Fruit fly (Drosophila melanogaster) whole organism, embryonic: Measurements from ENCODE around the gene CG5181.

ENCODE experiments used
- Bteb2 ChIP-seq: fragments of 200-800 bp; sonication (Bioruptor generic); optimal IDR thresholded peaks from 2 replicates; lab custom pipeline; 2016; ENCODE audit warnings: missing biosample characterization, missing genetic modification characterization
- CG10431 ChIP-seq: fragments of 200-800 bp; sonication (Bioruptor generic); optimal IDR thresholded peaks from 3 replicates; lab custom pipeline; 2018; ENCODE audit warnings: missing biosample characterization, mild to moderate bottlenecking, missing genetic modification characterization
- CG10543 ChIP-seq: fragments of 200-800 bp; sonication (Bioruptor generic); optimal IDR thresholded peaks from 3 replicates; lab custom pipeline; 2017; ENCODE audit warnings: missing biosample characterization, mild to moderate bottlenecking, missing genetic modification characterization, moderate library complexity
- CG11093 ChIP-seq: fragments of 200-800 bp; sonication (Bioruptor generic); IDR thresholded peaks from 3 replicates; pipeline ENCODE4 v1.3.6; 2022; ENCODE audit warnings: missing biosample characterization, missing genetic modification characterization
- CG14860 ChIP-seq: fragments of 200-800 bp; sonication (Bioruptor generic); IDR thresholded peaks from 3 replicates; pipeline ENCODE4 v1.3.6; 2022; ENCODE audit warnings: missing biosample characterization, missing genetic modification characterization; ENCODE audit not compliant: partially characterized antibody
- CG1647 ChIP-seq: fragments of 200-800 bp; sonication (Bioruptor generic); optimal IDR thresholded peaks from 3 replicates; lab custom pipeline; 2016; ENCODE audit warnings: missing biosample characterization, missing genetic modification characterization
- CG16815 ChIP-seq: fragments of 200-800 bp; sonication (Bioruptor generic); optimal IDR thresholded peaks from 3 replicates; lab custom pipeline; 2017; ENCODE audit warnings: missing biosample characterization, mild to moderate bottlenecking, missing genetic modification characterization
- CG17361 ChIP-seq: fragments of 200-800 bp; sonication (Bioruptor generic); IDR thresholded peaks from 3 replicates; pipeline ENCODE4 v1.3.6; 2022; ENCODE audit warnings: missing biosample characterization, missing genetic modification characterization
- CG17385 ChIP-seq: fragments of 200-800 bp; sonication (Bioruptor generic); optimal IDR thresholded peaks from 3 replicates; lab custom pipeline; 2018; ENCODE audit warnings: missing biosample characterization, mild to moderate bottlenecking, missing genetic modification characterization
- CG2120 ChIP-seq: fragments of 200-800 bp; sonication (Bioruptor generic); optimal IDR thresholded peaks from 3 replicates; lab custom pipeline; 2016; ENCODE audit warnings: missing biosample characterization, missing genetic modification characterization
- CG30403 ChIP-seq: fragments of 200-800 bp; sonication (Bioruptor generic); optimal IDR thresholded peaks from 3 replicates; lab custom pipeline; 2016; ENCODE audit warnings: missing biosample characterization, missing genetic modification characterization
- CG34224 ChIP-seq: fragments of 200-800 bp; sonication (Bioruptor generic); IDR thresholded peaks from 3 replicates; pipeline ENCODE4 v1.3.6; 2022; ENCODE audit warnings: missing biosample characterization, missing genetic modification characterization; ENCODE audit not compliant: partially characterized antibody
- CG4730 ChIP-seq: fragments of 200-800 bp; sonication (Bioruptor generic); IDR thresholded peaks from 2 replicates; pipeline ENCODE4 v1.3.6; 2022; ENCODE audit warnings: missing biosample characterization, missing genetic modification characterization
- CG4820 ChIP-seq: fragments of 200-800 bp; sonication (Bioruptor generic); optimal IDR thresholded peaks from 3 replicates; lab custom pipeline; 2016; ENCODE audit warnings: missing biosample characterization, missing genetic modification characterization
- CG6683 ChIP-seq: fragments of 200-800 bp; sonication (Bioruptor generic); optimal IDR thresholded peaks from 2 replicates; lab custom pipeline; 2017; ENCODE audit warnings: missing biosample characterization, mild to moderate bottlenecking, missing genetic modification characterization, missing genetic modification reagents
- CG6813 ChIP-seq: fragments of 200-800 bp; sonication (Bioruptor generic); optimal IDR thresholded peaks from 2 replicates; lab custom pipeline; 2017; ENCODE audit warnings: missing biosample characterization, missing genetic modification characterization, mild to moderate bottlenecking, moderate library complexity, missing genetic modification reagents
- CG7357 ChIP-seq: fragments of 200-800 bp; sonication (Bioruptor generic); IDR thresholded peaks from 3 replicates; pipeline ENCODE4 v1.3.6; 2022; ENCODE audit warnings: missing biosample characterization, missing genetic modification characterization
- CG7556 ChIP-seq: fragments of 200-800 bp; sonication (Bioruptor generic); optimal IDR thresholded peaks from 2 replicates; lab custom pipeline; 2017; ENCODE audit warnings: missing biosample characterization, mild to moderate bottlenecking, missing genetic modification characterization
- CG8089 ChIP-seq: fragments of 200-800 bp; sonication (Bioruptor generic); optimal IDR thresholded peaks from 3 replicates; lab custom pipeline; 2016; ENCODE audit warnings: missing biosample characterization, missing genetic modification characterization
- CG8281 ChIP-seq: fragments of 200-800 bp; sonication (Bioruptor generic); optimal IDR thresholded peaks from 2 replicates; lab custom pipeline; 2018; ENCODE audit warnings: missing biosample characterization, mild to moderate bottlenecking, missing genetic modification characterization, moderate library complexity
- CrebB ChIP-seq: fragments of 200-800 bp; sonication (Bioruptor generic); optimal IDR thresholded peaks from 3 replicates; lab custom pipeline; 2018; ENCODE audit warnings: missing biosample characterization, mild to moderate bottlenecking, missing genetic modification characterization
- Dfd ChIP-seq, 2 experiments: fragments of >200 bp; optimal IDR thresholded peaks; 2 replicates each; lab custom pipeline; 2017; ENCODE audit warnings: missing biosample characterization in 2 of 2, missing genetic modification characterization in 2 of 2
- Elba2 ChIP-seq: fragments of 200-800 bp; sonication (Bioruptor generic); optimal IDR thresholded peaks from 3 replicates; lab custom pipeline; 2016; ENCODE audit warnings: missing biosample characterization, missing genetic modification characterization
- Med ChIP-seq: fragments of 200-800 bp; sonication (Bioruptor generic); peaks from one replicate; lab custom pipeline; 2016; ENCODE audit warnings: missing biosample characterization, missing genetic modification characterization, mild to moderate bottlenecking, inconsistent platforms, moderate library complexity
- NC2β ChIP-seq: fragments of 200-800 bp; sonication (Bioruptor generic); optimal IDR thresholded peaks from 2 replicates; lab custom pipeline; 2016; ENCODE audit warnings: missing biosample characterization, missing genetic modification characterization
- Nf-YB ChIP-seq: fragments of 200-800 bp; sonication (Bioruptor generic); optimal IDR thresholded peaks from 3 replicates; lab custom pipeline; 2019; ENCODE audit warnings: missing biosample characterization, mild to moderate bottlenecking, missing genetic modification characterization, moderate library complexity
- Ravus ChIP-seq: fragments of 200-800 bp; sonication (Bioruptor generic); IDR thresholded peaks from 2 replicates; pipeline ENCODE4 v1.3.6; 2022; ENCODE audit warnings: missing biosample characterization, missing genetic modification characterization
- TFAM ChIP-seq: fragments of 200-800 bp; sonication (Bioruptor generic); optimal IDR thresholded peaks from 2 replicates; lab custom pipeline; 2017; ENCODE audit warnings: missing biosample characterization, missing genetic modification characterization, inconsistent platforms
- bab2 ChIP-seq: fragments of 200-800 bp; sonication (Bioruptor generic); optimal IDR thresholded peaks from 2 replicates; lab custom pipeline; 2016; ENCODE audit warnings: missing biosample characterization, missing genetic modification characterization
- bsh ChIP-seq, 2 experiments: fragments of 200-800 bp; sonication (Bioruptor generic); optimal IDR thresholded peaks; 2 replicates each; lab custom pipeline; 2017 to 2018; ENCODE audit warnings: mild to moderate bottlenecking in 2 of 2, missing biosample characterization in 2 of 2, missing genetic modification characterization in 2 of 2, moderate library complexity in 1 of 2
- btn ChIP-seq: fragments of 200-800 bp; sonication (Bioruptor generic); optimal IDR thresholded peaks from 2 replicates; lab custom pipeline; 2016; ENCODE audit warnings: missing biosample characterization, missing genetic modification characterization
- cad ChIP-seq: fragments of >200 bp; optimal IDR thresholded peaks from 2 replicates; lab custom pipeline; 2017; ENCODE audit warnings: missing biosample characterization, missing genetic modification characterization
- ci ChIP-seq: fragments of 200-800 bp; sonication (Bioruptor generic); IDR thresholded peaks from 3 replicates; pipeline ENCODE4 v1.3.6; 2022; ENCODE audit warnings: missing biosample characterization, missing genetic modification characterization
- dmrt11E ChIP-seq: fragments of 200-800 bp; sonication (Bioruptor generic); optimal IDR thresholded peaks from 3 replicates; lab custom pipeline; 2018; ENCODE audit warnings: missing biosample characterization, mild to moderate bottlenecking, missing genetic modification characterization, moderate library complexity
- eve ChIP-seq, 2 experiments: fragments of >200 bp; optimal IDR thresholded peaks; 2 replicates each; lab custom pipeline; 2017; ENCODE audit warnings: missing biosample characterization in 2 of 2, missing genetic modification characterization in 2 of 2
- ftz-f1 ChIP-seq: fragments of 200-800 bp; sonication (Bioruptor generic); optimal IDR thresholded peaks from 2 replicates; lab custom pipeline; 2016; ENCODE audit warnings: missing biosample characterization, missing genetic modification characterization
- insv ChIP-seq, 2 experiments: fragments of 200-800 bp; sonication (Bioruptor generic); optimal IDR thresholded peaks; 3 replicates each; lab custom pipeline; 2016 to 2018; ENCODE audit warnings: missing biosample characterization in 2 of 2, missing genetic modification characterization in 2 of 2
- jumu ChIP-seq: fragments of 200-800 bp; sonication (Bioruptor generic); optimal IDR thresholded peaks from 3 replicates; lab custom pipeline; 2016; ENCODE audit warnings: missing biosample characterization, missing genetic modification characterization
- kah ChIP-seq: fragments of 200-800 bp; sonication (Bioruptor generic); optimal IDR thresholded peaks from 2 replicates; lab custom pipeline; 2018; ENCODE audit warnings: missing biosample characterization, mild to moderate bottlenecking, missing genetic modification characterization
- mirr ChIP-seq: fragments of 200-800 bp; sonication (Bioruptor generic); optimal IDR thresholded peaks from 3 replicates; lab custom pipeline; 2018; ENCODE audit warnings: missing biosample characterization, mild to moderate bottlenecking, missing genetic modification characterization
- oc ChIP-seq: fragments of 200-800 bp; sonication (Bioruptor generic); optimal IDR thresholded peaks from 2 replicates; lab custom pipeline; 2018; ENCODE audit warnings: missing biosample characterization, mild to moderate bottlenecking, missing genetic modification characterization, moderate library complexity
- pan ChIP-seq, 4 experiments: fragments of >200 bp in 3 of 4; fragments of 200-800 bp in 1 of 4; sonication (Bioruptor generic) in 1 of 4; optimal IDR thresholded peaks in 3 of 4; IDR thresholded peaks in 1 of 4; 2 replicates each; pipeline versions ENCODE4 v1.3.6 to Lab custom; 2017 to 2022; ENCODE audit warnings: missing biosample characterization in 2 of 4, missing genetic modification characterization in 2 of 4, mixed read lengths in 1 of 4
- pita ChIP-seq: fragments of 200-800 bp; sonication (Bioruptor generic); optimal IDR thresholded peaks from 2 replicates; lab custom pipeline; 2017; ENCODE audit warnings: missing biosample characterization, mild to moderate bottlenecking, missing genetic modification characterization
- salm ChIP-seq: fragments of 200-800 bp; sonication (Bioruptor generic); optimal IDR thresholded peaks from 2 replicates; lab custom pipeline; 2018; ENCODE audit warnings: missing biosample characterization, mild to moderate bottlenecking, missing genetic modification characterization
- sim ChIP-seq: fragments of 200-800 bp; sonication (Bioruptor generic); IDR thresholded peaks from 2 replicates; pipeline ENCODE4 v1.3.6; 2022; ENCODE audit warnings: missing biosample characterization, missing genetic modification characterization
- sisA ChIP-seq: fragments of 200-800 bp; sonication (Bioruptor generic); IDR thresholded peaks from 2 replicates; pipeline ENCODE4 v1.3.6; 2022; ENCODE audit warnings: missing biosample characterization, missing genetic modification characterization
- stwl ChIP-seq: fragments of 200-800 bp; sonication (Bioruptor generic); optimal IDR thresholded peaks from 3 replicates; lab custom pipeline; 2018; ENCODE audit warnings: missing biosample characterization, mild to moderate bottlenecking, missing genetic modification characterization, moderate library complexity
- wek ChIP-seq: fragments of 200-800 bp; sonication (Bioruptor generic); optimal IDR thresholded peaks from 3 replicates; lab custom pipeline; 2018; ENCODE audit warnings: missing biosample characterization, mild to moderate bottlenecking, missing genetic modification characterization, moderate library complexity
- zf30C ChIP-seq: fragments of 200-800 bp; sonication (Bioruptor generic); optimal IDR thresholded peaks from 3 replicates; lab custom pipeline; 2018; ENCODE audit warnings: missing biosample characterization, mild to moderate bottlenecking, missing genetic modification characterization

Gene CG5181

dm6 chr2L:7426326-7427066 lies 16.9 kb upstream of the CG5181 start, which contains the start of gene muc (continued):
- peak; percentile 4 for TF ChIP-seq CG16815
- TF ChIP-seq bab2 (GFP tag; lab: Kevin White, UChicago): peak; percentile 26
- TF ChIP-seq dmrt11E (tag; lab: Kevin White, UChicago): peak; percentile 40
- no peak for TF ChIP-seq CG6813
- no peak for TF ChIP-seq Bteb2 (GFP tag; lab: Kevin White, UChicago)
- TF ChIP-seq Elba2 (GFP tag; lab: Kevin White, UChicago): peak; percentile 92
- peak; percentile 40; the same call in 2 of the 3 replicates for TF ChIP-seq CG14860
- no peak for TF ChIP-seq pan (optimal IDR thresholded peaks at IDR 0.05; lab: Kevin White, UChicago)
- peak in 1 of 2 experiments; percentile 59 for TF ChIP-seq pan (GFP tag; optimal IDR thresholded peaks at IDR 0.05 in 1 of 2, IDR thresholded peaks at IDR 0.05 in 1 of 2)
- no peak for TF ChIP-seq zf30C (GFP tag; lab: Kevin White, UChicago)
- peak; percentile 8 for TF ChIP-seq CG10543 (GFP tag; lab: Kevin White, UChicago)
- TF ChIP-seq cad (GFP tag; lab: Kevin White, UChicago): no peak
- no peak for TF ChIP-seq CG8089
- peak; percentile 59 for TF ChIP-seq Med (GFP tag; lab: Kevin White, UChicago)
- TF ChIP-seq CG17385 (GFP tag; lab: Kevin White, UChicago): peak; percentile 36
- no peak for TF ChIP-seq CG11093 (GFP tag; lab: Robert Waterston, UW)
- TF ChIP-seq Dfd (GFP tag; optimal IDR thresholded peaks at IDR 0.05; lab: Kevin White, UChicago): peak in 1 of 2 experiments; percentile 43
- no peak for TF ChIP-seq CG10431 (GFP tag; lab: Kevin White, UChicago)
- TF ChIP-seq CG4820 (GFP tag; lab: Kevin White, UChicago): peak; percentile 20
- no peak for TF ChIP-seq CG6683
- TF ChIP-seq CG30403 (GFP tag; lab: Kevin White, UChicago): peak; percentile 70
- TF ChIP-seq bsh (GFP tag; optimal IDR thresholded peaks at IDR 0.05; lab: Kevin White, UChicago): peak in 1 of 2 experiments; percentile 31
- TF ChIP-seq CrebB (tag; lab: Kevin White, UChicago): no peak
- TF ChIP-seq jumu: no peak
- TF ChIP-seq CG4730 (GFP tag; lab: Robert Waterston, UW): no peak
- no peak for TF ChIP-seq Ravus (GFP tag; lab: Robert Waterston, UW)
- TF ChIP-seq sim (GFP tag; lab: Robert Waterston, UW): no peak
- no peak for TF ChIP-seq ftz-f1 (GFP tag; lab: Kevin White, UChicago)
- 0 out of 3 replicates have a peak, but pooled peaks have one; percentile 29 for TF ChIP-seq ci
- TF ChIP-seq stwl (tag; lab: Kevin White, UChicago): peak; percentile 71
- TF ChIP-seq wek (GFP tag; lab: Kevin White, UChicago): no peak
- TF ChIP-seq Nf-YB (GFP tag; lab: Kevin White, UChicago): no peak
- TF ChIP-seq CG8281: no peak
- peak; percentile 52; the same call in 2 of the 3 replicates for TF ChIP-seq CG17361 (GFP tag; lab: Robert Waterston, UW)
- peak; percentile 80 for TF ChIP-seq kah (GFP tag; lab: Kevin White, UChicago)
- 0 out of 2 replicates have a peak, but pooled peaks have one; percentile 28 for TF ChIP-seq sisA (GFP tag; lab: Robert Waterston, UW)
- no peak for TF ChIP-seq CG7556 (GFP tag; lab: Kevin White, UChicago)
- TF ChIP-seq eve (GFP tag; optimal IDR thresholded peaks at IDR 0.05; lab: Kevin White, UChicago): peak in 1 of 2 experiments; percentile 39
- no peak for TF ChIP-seq CG1647 (GFP tag; lab: Kevin White, UChicago)
- TF ChIP-seq salm (tag; lab: Kevin White, UChicago): no peak
- no peak for TF ChIP-seq TFAM
- TF ChIP-seq CG7357 (GFP tag; lab: Robert Waterston, UW): peak; percentile 95
- no peak for TF ChIP-seq pita (GFP tag; lab: Kevin White, UChicago)
- no peak for TF ChIP-seq CG34224 (GFP tag; lab: Robert Waterston, UW)
- no peak for TF ChIP-seq btn (GFP tag; lab: Kevin White, UChicago)
- no peak for TF ChIP-seq mirr (GFP tag; lab: Kevin White, UChicago)
- TF ChIP-seq CG2120 (GFP tag; lab: Kevin White, UChicago): peak; percentile 62
- TF ChIP-seq insv (GFP tag; optimal IDR thresholded peaks at IDR 0.05; lab: Kevin White, UChicago): peak; percentile 52 to 94
- TF ChIP-seq oc (tag; lab: Kevin White, UChicago): no peak
- peak; percentile 21 for TF ChIP-seq NC2β (GFP tag; lab: Kevin White, UChicago)
